Worm (Caenorhabditis elegans): ENCODE measurements around the gene xdh-1.

xdh-1 gene

ce11 chrIV:14395531-14395930 is 17.2 kb downstream of the xdh-1 start:
- TF ChIP-seq aptf-2 (GFP tag; conservative IDR thresholded peaks at IDR 0.05): no peak

- TF ChIP-seq nhr-120 (GFP tag; IDR thresholded peaks at IDR 0.05) (no peak), attf-6 (GFP tag; IDR thresholded peaks at IDR 0.05) (peak; percentile 68; the same call in 1 of the 2 replicates), F39B2.1 (GFP tag; IDR thresholded peaks at IDR 0.05) (no peak), cebp-2 (GFP tag; IDR thresholded peaks at IDR 0.05) (no peak), dox-1 (GFP tag; IDR thresholded peaks at IDR 0.05) (no peak)
These were observed 17.9 kb downstream of the xdh-1 start for ce11 chrIV:14394812-14395211.

ce11 chrIV:14393838-14394237 is 18.9 kb downstream of the xdh-1 start, which contains the start of gene clc-8:
clc-8 (plus strand) TSS chrIV:14394138.
- TF ChIP-seq ccch-3 (GFP tag; optimal IDR thresholded peaks at IDR 0.05) (no peak), madf-6 (GFP tag; IDR thresholded peaks at IDR 0.05) (no peak), lin-54 (GFP tag; optimal IDR thresholded peaks at IDR 0.05) (no peak), bed-2 (GFP tag; IDR thresholded peaks at IDR 0.05) (no peak), fkh-3 (tag; optimal IDR thresholded peaks at IDR 0.05) (no peak), athp-1 (tag; optimal IDR thresholded peaks at IDR 0.05) (no peak), nhr-90 (tag; optimal IDR thresholded peaks at IDR 0.05) (no peak)

DNA sequence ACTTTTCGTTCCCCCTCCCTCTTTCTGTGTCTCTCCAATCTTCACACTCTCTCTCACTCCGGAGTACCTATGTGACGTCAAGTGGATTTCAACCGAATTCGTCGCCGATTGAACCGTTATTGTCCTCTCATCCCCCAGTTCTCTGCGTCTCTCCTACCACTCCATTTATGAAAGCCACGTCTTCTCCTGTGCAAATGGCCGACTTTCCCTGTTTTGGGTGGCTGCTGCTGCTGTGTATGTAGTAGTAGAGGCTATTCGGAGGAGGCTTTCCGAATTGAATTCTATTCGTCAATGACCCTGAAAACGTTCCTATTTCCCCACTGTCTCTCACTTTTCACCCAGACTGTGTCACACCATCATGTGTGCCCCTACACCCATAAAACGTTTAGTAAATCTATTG is 20.9 kb downstream of the xdh-1 start:
- no peak for TF ChIP-seq egrh-3 (GFP tag; IDR thresholded peaks at IDR 0.05)
- TF ChIP-seq B0035.1 (tag; optimal IDR thresholded peaks at IDR 0.05): no peak
- no peak for TF ChIP-seq C17E4.6 (GFP tag; IDR thresholded peaks at IDR 0.05)
- no peak for TF ChIP-seq lin-26 (GFP tag; IDR thresholded peaks at IDR 0.05)
- no peak for TF ChIP-seq cebp-1 (GFP tag; IDR thresholded peaks at IDR 0.05)
- TF ChIP-seq cebp-1 (tag; optimal IDR thresholded peaks at IDR 0.05): no peak
- no peak for TF ChIP-seq repo-1 (tag; optimal IDR thresholded peaks at IDR 0.05)
- TF ChIP-seq nhr-90 (tag; optimal IDR thresholded peaks at IDR 0.05): no peak
- TF ChIP-seq tbp1 (GFP tag; optimal IDR thresholded peaks at IDR 0.05): no peak
- no peak for TF ChIP-seq ZK185.1 (tag; optimal IDR thresholded peaks at IDR 0.05; ENCODE audit: poor library complexity, severe bottlenecking)
- no peak for TF ChIP-seq tlf-1 (GFP tag; optimal IDR thresholded peaks at IDR 0.05)
- no peak for TF ChIP-seq hsf-1 (GFP tag; IDR thresholded peaks at IDR 0.05)
- no peak for TF ChIP-seq snpc-3.4 (tag; optimal IDR thresholded peaks at IDR 0.05)

ce11 chrIV:14391268-14391667 is 21.4 kb downstream of the xdh-1 start:
- peak; percentile 83 for TF ChIP-seq attf-6 (GFP tag; IDR thresholded peaks at IDR 0.05)
- TF ChIP-seq snpc-4 (GFP tag; optimal IDR thresholded peaks at IDR 0.05): no peak
- peak in 3 of 4 experiments; percentile 14 to 39 (median 32) for TF ChIP-seq snpc-4 (tag; optimal IDR thresholded peaks at IDR 0.05)
- no peak for TF ChIP-seq xnd-1 (tag; optimal IDR thresholded peaks at IDR 0.05)

DNA sequence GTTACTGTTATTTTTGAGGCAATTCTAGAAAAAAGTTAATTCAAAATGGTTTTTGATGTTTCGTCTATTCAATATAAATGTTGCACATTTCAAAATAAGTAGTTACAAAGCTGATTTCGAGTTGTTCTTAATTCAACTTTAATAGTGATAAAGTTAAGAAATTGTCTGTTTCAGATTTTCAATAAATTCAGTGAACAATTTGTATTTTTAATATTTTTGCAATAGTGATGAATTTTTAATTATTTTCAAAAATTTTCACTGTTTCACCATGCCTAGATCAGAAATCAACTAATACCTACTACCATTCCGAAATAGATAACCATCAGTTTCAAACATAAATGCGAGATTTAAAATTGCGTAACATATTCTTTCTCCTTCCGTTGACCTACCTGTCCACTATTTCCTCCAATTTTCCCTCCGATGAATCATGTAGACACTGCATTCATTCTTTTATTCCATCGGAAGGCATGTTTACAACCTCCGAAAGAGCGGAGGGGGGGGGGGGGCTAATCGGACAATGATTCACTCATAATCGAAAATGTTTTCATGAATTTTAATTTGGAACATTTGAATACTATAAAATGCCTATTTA is 22.6 kb downstream of the xdh-1 start:
- no peak for TF ChIP-seq ets-4 (GFP tag; optimal IDR thresholded peaks at IDR 0.05)
- no peak for TF ChIP-seq ztf-18 (tag; optimal IDR thresholded peaks at IDR 0.05)
- TF ChIP-seq attf-6 (GFP tag; IDR thresholded peaks at IDR 0.05): 0 out of 2 replicates have a peak, but pooled peaks have one; percentile 43
- TF ChIP-seq ceh-100 (GFP tag; IDR thresholded peaks at IDR 0.05): no peak
- TF ChIP-seq hmg-20 (GFP tag; IDR thresholded peaks at IDR 0.05): no peak
- TF ChIP-seq snpc-4 (GFP tag; optimal IDR thresholded peaks at IDR 0.05): no peak
- peak in 3 of 4 experiments; percentile 7 to 61 (median 40) for TF ChIP-seq snpc-4 (tag; optimal IDR thresholded peaks at IDR 0.05)
- TF ChIP-seq somi-1 (GFP tag; optimal IDR thresholded peaks at IDR 0.05): no peak
- no peak for TF ChIP-seq dpff-1 (tag; optimal IDR thresholded peaks at IDR 0.05)
